Fruit fly (Drosophila melanogaster) whole organism, embryonic: ENCODE measurements around the gene CG1738.

Experiments used
- Atf-2 ChIP-seq: fragments of 200-800 bp; sonication (Bioruptor generic); optimal IDR thresholded peaks from 2 replicates; lab custom pipeline; 2016; ENCODE audit warnings: missing biosample characterization, missing genetic modification characterization
- Blimp-1 ChIP-seq: fragments of 200-800 bp; sonication (Bioruptor generic); optimal IDR thresholded peaks from 3 replicates; lab custom pipeline; 2018; ENCODE audit warnings: missing biosample characterization, missing genetic modification characterization, mild to moderate bottlenecking, moderate library complexity, missing genetic modification reagents
- CG12219 ChIP-seq: fragments of 200-800 bp; sonication (Bioruptor generic); optimal IDR thresholded peaks from 3 replicates; lab custom pipeline; 2018; ENCODE audit warnings: missing biosample characterization, mild to moderate bottlenecking, missing genetic modification characterization
- CG15514 ChIP-seq: fragments of 200-800 bp; sonication (Bioruptor generic); optimal IDR thresholded peaks from 3 replicates; lab custom pipeline; 2017; ENCODE audit warnings: missing biosample characterization, missing genetic modification characterization, mild to moderate bottlenecking, moderate library complexity, missing genetic modification reagents
- CG16813 ChIP-seq: fragments of 200-800 bp; sonication (Bioruptor generic); IDR thresholded peaks from 3 replicates; pipeline ENCODE4 v1.3.6; 2022; ENCODE audit warnings: missing biosample characterization, missing genetic modification characterization; ENCODE audit not compliant: partially characterized antibody
- CG17829 ChIP-seq: fragments of 200-800 bp; optimal IDR thresholded peaks from 2 replicates; lab custom pipeline; 2019; ENCODE audit warnings: missing biosample characterization, mild to moderate bottlenecking, missing genetic modification characterization, moderate library complexity
- CG2120 ChIP-seq: fragments of 200-800 bp; sonication (Bioruptor generic); optimal IDR thresholded peaks from 3 replicates; lab custom pipeline; 2016; ENCODE audit warnings: missing biosample characterization, missing genetic modification characterization
- CG2129 ChIP-seq: fragments of 200-800 bp; sonication (Bioruptor generic); IDR thresholded peaks from 2 replicates; pipeline ENCODE4 v1.3.6; 2022; ENCODE audit warnings: missing biosample characterization, missing genetic modification characterization; ENCODE audit not compliant: partially characterized antibody
- CG2678 ChIP-seq: fragments of 200-800 bp; sonication (Bioruptor generic); optimal IDR thresholded peaks from 3 replicates; lab custom pipeline; 2019; ENCODE audit warnings: missing biosample characterization, mild to moderate bottlenecking, missing genetic modification characterization, moderate library complexity
- CG34376 ChIP-seq: fragments of 200-800 bp; sonication (Bioruptor generic); optimal IDR thresholded peaks from 2 replicates; lab custom pipeline; 2018; ENCODE audit warnings: missing biosample characterization, mild to moderate bottlenecking, missing genetic modification characterization
- CG8944 ChIP-seq: fragments of 200-800 bp; sonication (Bioruptor generic); optimal IDR thresholded peaks from 3 replicates; lab custom pipeline; 2016; ENCODE audit warnings: missing biosample characterization, missing genetic modification characterization
- CG9727 ChIP-seq: fragments of 200-800 bp; sonication (Bioruptor generic); optimal IDR thresholded peaks from 3 replicates; lab custom pipeline; 2017; ENCODE audit warnings: missing biosample characterization, mild to moderate bottlenecking, missing genetic modification characterization
- Camta ChIP-seq: fragments of 200-800 bp; sonication (Bioruptor generic); optimal IDR thresholded peaks from 2 replicates; lab custom pipeline; 2016; ENCODE audit warnings: missing biosample characterization, missing genetic modification characterization
- Chrac-16 ChIP-seq: fragments of 200-800 bp; sonication (Bioruptor generic); optimal IDR thresholded peaks from 3 replicates; lab custom pipeline; 2016; ENCODE audit warnings: missing biosample characterization, missing genetic modification characterization
- E2f2 ChIP-seq: fragments of 200-800 bp; sonication (Bioruptor generic); IDR thresholded peaks from 2 replicates; pipeline ENCODE4 v1.3.6; 2022; ENCODE audit warnings: missing biosample characterization, missing genetic modification characterization
- ERR ChIP-seq: fragments of 200-800 bp; sonication (Bioruptor generic); optimal IDR thresholded peaks from 2 replicates; lab custom pipeline; 2016; ENCODE audit warnings: missing biosample characterization, missing genetic modification characterization
- Elba2 ChIP-seq: fragments of 200-800 bp; sonication (Bioruptor generic); optimal IDR thresholded peaks from 3 replicates; lab custom pipeline; 2016; ENCODE audit warnings: missing biosample characterization, missing genetic modification characterization
- Ets97D ChIP-seq: fragments of 200-800 bp; sonication (Bioruptor generic); optimal IDR thresholded peaks from 3 replicates; lab custom pipeline; 2016; ENCODE audit warnings: missing biosample characterization, missing genetic modification characterization
- HLH4C ChIP-seq: fragments of 200-800 bp; sonication (Bioruptor generic); IDR thresholded peaks from 3 replicates; pipeline ENCODE4 v1.3.6; 2022; ENCODE audit warnings: missing biosample characterization, missing genetic modification characterization; ENCODE audit not compliant: partially characterized antibody
- HLH54F ChIP-seq: fragments of 200-800 bp; sonication (Bioruptor generic); optimal IDR thresholded peaks from 3 replicates; lab custom pipeline; 2016; ENCODE audit warnings: missing biosample characterization, missing genetic modification characterization
- MBD-R2 ChIP-seq: fragments of 200-800 bp; sonication (Bioruptor generic); IDR thresholded peaks from 2 replicates; pipeline ENCODE4 v1.3.6; 2022; ENCODE audit warnings: missing biosample characterization, missing genetic modification characterization
- MESR4 ChIP-seq: fragments of 200-800 bp; sonication (Bioruptor generic); optimal IDR thresholded peaks from 2 replicates; lab custom pipeline; 2018; ENCODE audit warnings: missing biosample characterization, mild to moderate bottlenecking, missing genetic modification characterization, moderate library complexity
- Meics ChIP-seq: fragments of 200-800 bp; sonication (Bioruptor generic); optimal IDR thresholded peaks from 2 replicates; lab custom pipeline; 2017; ENCODE audit warnings: missing biosample characterization, mild to moderate bottlenecking, missing genetic modification characterization
- Neu2 ChIP-seq: fragments of 200-800 bp; sonication (Bioruptor generic); optimal IDR thresholded peaks from 3 replicates; lab custom pipeline; 2016; ENCODE audit warnings: missing biosample characterization, missing genetic modification characterization, borderline replicate concordance
- NfI ChIP-seq: fragments of 200-800 bp; sonication (Bioruptor generic); optimal IDR thresholded peaks from 3 replicates; lab custom pipeline; 2018; ENCODE audit warnings: missing biosample characterization, mild to moderate bottlenecking, missing genetic modification characterization, moderate library complexity
- Optix ChIP-seq: fragments of 200-800 bp; sonication (Bioruptor generic); IDR thresholded peaks from 3 replicates; pipeline ENCODE4 v1.3.6; 2022; ENCODE audit warnings: missing biosample characterization, missing genetic modification characterization
- Xrp1 ChIP-seq: fragments of 200-800 bp; sonication (Bioruptor generic); IDR thresholded peaks from 2 replicates; pipeline ENCODE4 v1.3.6; 2022; ENCODE audit warnings: missing biosample characterization, missing genetic modification characterization
- ac ChIP-seq: fragments of 200-800 bp; sonication (Bioruptor generic); optimal IDR thresholded peaks from 3 replicates; lab custom pipeline; 2017; ENCODE audit warnings: missing biosample characterization, mild to moderate bottlenecking, missing genetic modification characterization
- btn ChIP-seq: fragments of 200-800 bp; sonication (Bioruptor generic); optimal IDR thresholded peaks from 2 replicates; lab custom pipeline; 2016; ENCODE audit warnings: missing biosample characterization, missing genetic modification characterization
- da ChIP-seq: fragments of 200-800 bp; sonication (Bioruptor generic); optimal IDR thresholded peaks from 2 replicates; lab custom pipeline; 2016; ENCODE audit warnings: missing biosample characterization, missing genetic modification characterization
- emc ChIP-seq: fragments of 200-800 bp; sonication (Bioruptor generic); optimal IDR thresholded peaks from 2 replicates; lab custom pipeline; 2016; ENCODE audit warnings: missing biosample characterization, missing genetic modification characterization
- exex ChIP-seq: fragments of 200-800 bp; sonication (Bioruptor generic); optimal IDR thresholded peaks from 4 replicates; lab custom pipeline; 2018; ENCODE audit warnings: missing biosample characterization, mild to moderate bottlenecking, missing genetic modification characterization, moderate library complexity
- ftz-f1 ChIP-seq: fragments of 200-800 bp; sonication (Bioruptor generic); optimal IDR thresholded peaks from 2 replicates; lab custom pipeline; 2016; ENCODE audit warnings: missing biosample characterization, missing genetic modification characterization
- gcm2 ChIP-seq: fragments of 200-800 bp; sonication (Bioruptor generic); optimal IDR thresholded peaks from 2 replicates; lab custom pipeline; 2016; ENCODE audit warnings: missing biosample characterization, missing genetic modification characterization
- gem ChIP-seq: fragments of 200-800 bp; sonication (Bioruptor generic); optimal IDR thresholded peaks from 2 replicates; lab custom pipeline; 2019; ENCODE audit warnings: missing biosample characterization, mild to moderate bottlenecking, missing genetic modification characterization, moderate library complexity
- grau ChIP-seq: fragments of 200-800 bp; optimal IDR thresholded peaks from 3 replicates; lab custom pipeline; 2019; ENCODE audit warnings: missing biosample characterization, mild to moderate bottlenecking, missing genetic modification characterization, moderate library complexity
- grn ChIP-seq: fragments of 200-800 bp; sonication (Bioruptor generic); optimal IDR thresholded peaks from 3 replicates; lab custom pipeline; 2017; ENCODE audit warnings: missing biosample characterization, missing genetic modification characterization
- ind ChIP-seq: fragments of 200-800 bp; sonication (Bioruptor generic); optimal IDR thresholded peaks from 3 replicates; lab custom pipeline; 2016; ENCODE audit warnings: missing biosample characterization, missing genetic modification characterization
- lola ChIP-seq, 3 experiments: fragments of >200 bp in 2 of 3; fragments of 200-800 bp in 1 of 3; sonication (Bioruptor generic) in 1 of 3; optimal IDR thresholded peaks; 2 replicates each; lab custom pipeline; 2017 to 2019; ENCODE audit warnings: missing biosample characterization in 3 of 3, missing genetic modification characterization in 3 of 3, mild to moderate bottlenecking in 1 of 3, moderate library complexity in 1 of 3
- mld ChIP-seq: fragments of 200-800 bp; sonication (Bioruptor generic); IDR thresholded peaks from 3 replicates; pipeline ENCODE4 v1.3.6; 2022; ENCODE audit warnings: missing biosample characterization, missing genetic modification characterization; ENCODE audit not compliant: partially characterized antibody
- nau ChIP-seq: fragments of 200-800 bp; sonication (Bioruptor generic); optimal IDR thresholded peaks from 3 replicates; lab custom pipeline; 2017; ENCODE audit warnings: missing biosample characterization, mild to moderate bottlenecking, missing genetic modification characterization, missing genetic modification reagents
- nmo ChIP-seq: fragments of 200-800 bp; sonication (Bioruptor generic); optimal IDR thresholded peaks from 2 replicates; lab custom pipeline; 2018; ENCODE audit warnings: missing biosample characterization, mild to moderate bottlenecking, missing genetic modification characterization, moderate library complexity
- ranshi ChIP-seq: fragments of 200-800 bp; sonication (Bioruptor generic); IDR thresholded peaks from 2 replicates; pipeline ENCODE4 v1.3.6; 2022; ENCODE audit warnings: missing biosample characterization, missing genetic modification characterization
- row ChIP-seq: fragments of 200-800 bp; sonication (Bioruptor generic); IDR thresholded peaks from 3 replicates; pipeline ENCODE4 v1.3.6; 2022; ENCODE audit warnings: missing biosample characterization, missing genetic modification characterization
- sr ChIP-seq: fragments of 200-800 bp; sonication (Bioruptor generic); IDR thresholded peaks from 3 replicates; pipeline ENCODE4 v1.3.6; 2022; ENCODE audit warnings: missing biosample characterization, missing genetic modification characterization
- trem ChIP-seq: fragments of 200-800 bp; optimal IDR thresholded peaks from 3 replicates; lab custom pipeline; 2019; ENCODE audit warnings: missing biosample characterization, mild to moderate bottlenecking, missing genetic modification characterization, moderate library complexity
- tup ChIP-seq: fragments of 200-800 bp; sonication (Bioruptor generic); optimal IDR thresholded peaks from 2 replicates; lab custom pipeline; 2016; ENCODE audit warnings: missing biosample characterization, mild to moderate bottlenecking, missing genetic modification characterization, moderate library complexity
- zfh2 ChIP-seq: fragments of 200-800 bp; sonication (Bioruptor generic); optimal IDR thresholded peaks from 2 replicates; lab custom pipeline; 2016; ENCODE audit warnings: missing biosample characterization, missing genetic modification characterization

Gene CG1738

dm6 chrX:11349780-11350179 lies 931 bp downstream of the CG1738 start, which contains the start of gene NdufV3 (continued):
- TF ChIP-seq E2f2 (GFP tag; lab: Robert Waterston, UW), result peak; percentile 46
- TF ChIP-seq ind, result no peak
- no peak for TF ChIP-seq Atf-2 (GFP tag; lab: Kevin White, UChicago)
- TF ChIP-seq Camta (GFP tag; lab: Kevin White, UChicago), result no peak
- TF ChIP-seq CG17829 (tag; lab: Kevin White, UChicago), result peak; percentile 18
- TF ChIP-seq tup (GFP tag; lab: Kevin White, UChicago), result no peak
- TF ChIP-seq CG2120 (GFP tag; lab: Kevin White, UChicago), result peak; percentile 31
- no peak for TF ChIP-seq gcm2 (GFP tag; lab: Kevin White, UChicago)
- TF ChIP-seq da (GFP tag; lab: Kevin White, UChicago), result no peak
- peak; percentile 20 for TF ChIP-seq zfh2 (GFP tag; lab: Kevin White, UChicago)
- peak; percentile 4 for TF ChIP-seq CG2678 (tag; lab: Kevin White, UChicago)
- TF ChIP-seq mld (GFP tag; lab: Robert Waterston, UW), result no peak
- TF ChIP-seq HLH54F (GFP tag; lab: Kevin White, UChicago), result peak; percentile 9
- no peak for TF ChIP-seq HLH4C (GFP tag; lab: Robert Waterston, UW)
- peak; percentile 28 for TF ChIP-seq grau (tag; lab: Kevin White, UChicago)
- TF ChIP-seq CG9727 (GFP tag; lab: Kevin White, UChicago), result no peak
- peak; percentile 51 for TF ChIP-seq MBD-R2 (GFP tag; lab: Robert Waterston, UW)
- peak; percentile 40; the same call in 1 of the 2 replicates for TF ChIP-seq ranshi (GFP tag; lab: Robert Waterston, UW)
- TF ChIP-seq Elba2, result peak; percentile 74
- 0 out of 2 replicates have a peak, but pooled peaks have one; percentile 39 for TF ChIP-seq Xrp1 (GFP tag; lab: Robert Waterston, UW)
- no peak for TF ChIP-seq nau (GFP tag; lab: Kevin White, UChicago)
- no peak for TF ChIP-seq Ets97D
- TF ChIP-seq CG15514 (GFP tag; lab: Kevin White, UChicago), result peak; percentile 3
- TF ChIP-seq sr (GFP tag; lab: Robert Waterston, UW), result no peak
- peak; percentile 24 for TF ChIP-seq gem
- no peak for TF ChIP-seq ftz-f1 (GFP tag; lab: Kevin White, UChicago)
- TF ChIP-seq nmo (GFP tag; lab: Kevin White, UChicago), result peak; percentile 11
- TF ChIP-seq Meics (GFP tag; lab: Kevin White, UChicago), result peak; percentile 13
- TF ChIP-seq row (GFP tag; lab: Robert Waterston, UW), result peak; percentile 41; the same call in 1 of the 3 replicates
- TF ChIP-seq Neu2 (GFP tag; lab: Kevin White, UChicago), result no peak
- TF ChIP-seq MESR4 (GFP tag; lab: Kevin White, UChicago), result peak; percentile 53
- TF ChIP-seq trem (tag; lab: Kevin White, UChicago), result peak; percentile 4
- peak; percentile 31 for TF ChIP-seq NfI (GFP tag; lab: Kevin White, UChicago)
- no peak for TF ChIP-seq grn
- TF ChIP-seq, all 482 proteins: peak for 59

dm6 chrX:11350505-11351327 lies 1.9 kb downstream of the CG1738 start, which contains the start of gene CG1737:
TSS of gene CG1737 (plus strand) at chrX:11350608.
- no peak for TF ChIP-seq Blimp-1
- TF ChIP-seq Xrp1 (GFP tag; lab: Robert Waterston, UW), result 0 out of 2 replicates have a peak, but pooled peaks have one; percentile 16
- no peak for TF ChIP-seq HLH54F (GFP tag; lab: Kevin White, UChicago)
- no peak for TF ChIP-seq Chrac-16 (GFP tag; lab: Kevin White, UChicago)
- no peak for TF ChIP-seq CG2129
- TF ChIP-seq CG8944 (GFP tag; lab: Kevin White, UChicago), result peak; percentile 5
- no peak for TF ChIP-seq CG16813 (GFP tag; lab: Robert Waterston, UW)
- TF ChIP-seq btn (GFP tag; lab: Kevin White, UChicago), result no peak
- TF ChIP-seq exex (tag; lab: Kevin White, UChicago), result no peak
- no peak for TF ChIP-seq lola (GFP tag; optimal IDR thresholded peaks at IDR 0.05; lab: Kevin White, UChicago)
- TF ChIP-seq CG34376 (GFP tag; lab: Kevin White, UChicago), result peak; percentile 30
- TF ChIP-seq Optix (GFP tag; lab: Robert Waterston, UW), result no peak
- TF ChIP-seq MESR4 (GFP tag; lab: Kevin White, UChicago), result peak; percentile 90
- TF ChIP-seq emc, result no peak
- no peak for TF ChIP-seq ERR (GFP tag; lab: Kevin White, UChicago)
- TF ChIP-seq ac (GFP tag; lab: Kevin White, UChicago), result no peak
- no peak for TF ChIP-seq CG12219 (GFP tag; lab: Kevin White, UChicago)
